Fruit fly (Drosophila melanogaster) whole organism, prepupa: ENCODE results near the gene RpS6.
A peak's percentile ranks its signal among the peaks of the same experiment; 100 is the strongest.

ENCODE experiments used
- Blimp-1 ChIP-seq: fragments of 200-800 bp; sonication (Bioruptor generic); optimal IDR thresholded peaks from 3 replicates; lab custom pipeline; 2017; ENCODE audit warnings: missing biosample characterization, missing genetic modification characterization, mild to moderate bottlenecking, moderate library complexity, missing genetic modification reagents
- CG10631 ChIP-seq: fragments of 200-800 bp; sonication (Bioruptor generic); optimal IDR thresholded peaks from 2 replicates; lab custom pipeline; 2016; ENCODE audit warnings: missing biosample characterization, missing genetic modification characterization
- CG10669 ChIP-seq: fragments of 200-800 bp; sonication (Bioruptor generic); optimal IDR thresholded peaks from 3 replicates; lab custom pipeline; 2018; ENCODE audit warnings: missing biosample characterization, mild to moderate bottlenecking, missing genetic modification characterization, moderate library complexity
- CG11294 ChIP-seq: fragments of 200-800 bp; sonication (Bioruptor generic); IDR thresholded peaks from 2 replicates; pipeline ENCODE4 v1.3.6; 2022; ENCODE audit warnings: missing biosample characterization, missing genetic modification characterization
- CG11902 ChIP-seq: fragments of 200-800 bp; sonication (Bioruptor generic); optimal IDR thresholded peaks from 3 replicates; lab custom pipeline; 2016; ENCODE audit warnings: missing biosample characterization, missing genetic modification characterization
- CG16779 ChIP-seq: fragments of 200-800 bp; sonication (Bioruptor generic); optimal IDR thresholded peaks from 3 replicates; lab custom pipeline; 2017; ENCODE audit warnings: missing biosample characterization, mild to moderate bottlenecking, missing genetic modification characterization
- CG3032 ChIP-seq: fragments of 200-800 bp; optimal IDR thresholded peaks from 2 replicates; lab custom pipeline; 2019; ENCODE audit warnings: missing biosample characterization, mild to moderate bottlenecking, missing genetic modification characterization, moderate library complexity
- CG31627 ChIP-seq: fragments of 200-800 bp; sonication (Bioruptor generic); optimal IDR thresholded peaks from 3 replicates; lab custom pipeline; 2016; ENCODE audit warnings: missing biosample characterization, missing genetic modification characterization
- CG32006 ChIP-seq: fragments of 200-800 bp; sonication (Bioruptor generic); optimal IDR thresholded peaks from 3 replicates; lab custom pipeline; 2017; ENCODE audit warnings: missing biosample characterization, mild to moderate bottlenecking, missing genetic modification characterization
- CG34406 ChIP-seq: fragments of 200-800 bp; sonication (Bioruptor generic); optimal IDR thresholded peaks from 3 replicates; lab custom pipeline; 2016; ENCODE audit warnings: missing biosample characterization, missing genetic modification characterization
- CG4318 ChIP-seq: fragments of 200-800 bp; sonication (Bioruptor generic); optimal IDR thresholded peaks from 3 replicates; lab custom pipeline; 2017; ENCODE audit warnings: missing biosample characterization, mild to moderate bottlenecking, missing genetic modification characterization
- CG6792 ChIP-seq: fragments of 200-800 bp; sonication (Bioruptor generic); optimal IDR thresholded peaks from 3 replicates; lab custom pipeline; 2016; ENCODE audit warnings: missing biosample characterization, missing genetic modification characterization
- CG6808 ChIP-seq: fragments of 200-800 bp; sonication (Bioruptor generic); optimal IDR thresholded peaks from 3 replicates; lab custom pipeline; 2017; ENCODE audit warnings: missing biosample characterization, missing genetic modification characterization, mild to moderate bottlenecking, moderate library complexity, missing genetic modification reagents
- CG8119 ChIP-seq: fragments of 200-800 bp; sonication (Bioruptor generic); IDR thresholded peaks from 3 replicates; pipeline ENCODE4 v1.3.6; 2022; ENCODE audit warnings: missing biosample characterization, missing genetic modification characterization
- CG8319 ChIP-seq: fragments of 200-800 bp; sonication (Bioruptor generic); optimal IDR thresholded peaks from 3 replicates; lab custom pipeline; 2016; ENCODE audit warnings: missing biosample characterization, missing genetic modification characterization
- CG8632 ChIP-seq: fragments of 200-800 bp; sonication (Bioruptor generic); optimal IDR thresholded peaks from 3 replicates; lab custom pipeline; 2016; ENCODE audit warnings: missing biosample characterization, missing genetic modification characterization
- Eip75B ChIP-seq: fragments of 200-800 bp; sonication (Bioruptor generic); optimal IDR thresholded peaks from 3 replicates; lab custom pipeline; 2016; ENCODE audit warnings: missing biosample characterization, missing genetic modification characterization
- Eip78C ChIP-seq: fragments of 200-800 bp; sonication (Bioruptor generic); peaks from one replicate; lab custom pipeline; 2016; ENCODE audit warnings: missing biosample characterization, missing genetic modification characterization
- Eip93F ChIP-seq: fragments of 200-800 bp; sonication (Bioruptor generic); optimal IDR thresholded peaks from 2 replicates; lab custom pipeline; 2016; ENCODE audit warnings: missing biosample characterization, mild to moderate bottlenecking, missing genetic modification characterization
- Ets21C ChIP-seq: fragments of 200-800 bp; sonication (Bioruptor generic); optimal IDR thresholded peaks from 3 replicates; lab custom pipeline; 2016; ENCODE audit warnings: missing biosample characterization, missing genetic modification characterization
- Ets96B ChIP-seq: fragments of 200-800 bp; optimal IDR thresholded peaks from 2 replicates; lab custom pipeline; 2019; ENCODE audit warnings: missing biosample characterization, mild to moderate bottlenecking, missing genetic modification characterization, moderate library complexity
- Hr38 ChIP-seq: sonication (Bioruptor generic); optimal IDR thresholded peaks from 2 replicates; lab custom pipeline; 2016; ENCODE audit warnings: missing biosample characterization, missing genetic modification characterization
- Hr39 ChIP-seq: fragments of 200-800 bp; sonication (Bioruptor generic); optimal IDR thresholded peaks from 2 replicates; lab custom pipeline; 2016; ENCODE audit warnings: missing biosample characterization, missing genetic modification characterization
- Lpt ChIP-seq: fragments of 200-800 bp; sonication (Bioruptor generic); optimal IDR thresholded peaks from 3 replicates; lab custom pipeline; 2016; ENCODE audit warnings: missing biosample characterization, missing genetic modification characterization
- Met ChIP-seq: fragments of 200-800 bp; sonication (Bioruptor generic); optimal IDR thresholded peaks from 3 replicates; lab custom pipeline; 2016; ENCODE audit warnings: missing biosample characterization, missing genetic modification characterization
- OdsH ChIP-seq: fragments of 200-800 bp; sonication (Bioruptor generic); optimal IDR thresholded peaks from 3 replicates; lab custom pipeline; 2016; ENCODE audit warnings: missing biosample characterization, missing genetic modification characterization
- Smox ChIP-seq: fragments of 200-800 bp; sonication (Bioruptor generic); optimal IDR thresholded peaks from 3 replicates; lab custom pipeline; 2016; ENCODE audit warnings: missing biosample characterization, missing genetic modification characterization
- Sox102F ChIP-seq: fragments of 200-800 bp; sonication (Bioruptor generic); optimal IDR thresholded peaks from 2 replicates; lab custom pipeline; 2016; ENCODE audit warnings: missing biosample characterization, mild to moderate bottlenecking, missing genetic modification characterization
- Sox14 ChIP-seq: fragments of 200-800 bp; sonication (Bioruptor generic); optimal IDR thresholded peaks from 3 replicates; lab custom pipeline; 2016; ENCODE audit warnings: missing biosample characterization, missing genetic modification characterization
- Sox15 ChIP-seq: fragments of 200-800 bp; sonication (Bioruptor generic); optimal IDR thresholded peaks from 3 replicates; lab custom pipeline; 2016; ENCODE audit warnings: missing biosample characterization, missing genetic modification characterization
- achi ChIP-seq: fragments of 200-800 bp; sonication (Bioruptor generic); optimal IDR thresholded peaks from 3 replicates; lab custom pipeline; 2016; ENCODE audit warnings: missing biosample characterization, missing genetic modification characterization
- acj6 ChIP-seq: fragments of 200-800 bp; sonication (Bioruptor generic); optimal IDR thresholded peaks from 3 replicates; lab custom pipeline; 2016; ENCODE audit warnings: missing biosample characterization, missing genetic modification characterization
- cyc ChIP-seq: fragments of 200-800 bp; sonication (Bioruptor generic); optimal IDR thresholded peaks from 3 replicates; lab custom pipeline; 2016; ENCODE audit warnings: missing biosample characterization, missing genetic modification characterization
- eg ChIP-seq: fragments of 200-800 bp; sonication (Bioruptor generic); IDR thresholded peaks from 3 replicates; pipeline ENCODE4 v1.3.6; 2022; ENCODE audit warnings: missing biosample characterization, missing genetic modification characterization
- esn ChIP-seq: fragments of 200-800 bp; sonication (Bioruptor generic); optimal IDR thresholded peaks from 2 replicates; lab custom pipeline; 2016; ENCODE audit warnings: missing biosample characterization, mild to moderate bottlenecking, missing genetic modification characterization, moderate library complexity
- fd59A ChIP-seq: fragments of 200-800 bp; sonication (Bioruptor generic); optimal IDR thresholded peaks from 2 replicates; lab custom pipeline; 2017; ENCODE audit warnings: missing biosample characterization, mild to moderate bottlenecking, missing genetic modification characterization, missing genetic modification reagents
- fd85E ChIP-seq: fragments of 200-800 bp; sonication (Bioruptor generic); optimal IDR thresholded peaks from 3 replicates; lab custom pipeline; 2016; ENCODE audit warnings: missing biosample characterization, missing genetic modification characterization
- fkh ChIP-seq: fragments of 200-800 bp; sonication (Bioruptor generic); optimal IDR thresholded peaks from 3 replicates; lab custom pipeline; 2017; ENCODE audit warnings: missing biosample characterization, mild to moderate bottlenecking, missing genetic modification characterization, moderate library complexity
- lz ChIP-seq: fragments of 200-800 bp; sonication (Bioruptor generic); optimal IDR thresholded peaks from 3 replicates; lab custom pipeline; 2016; ENCODE audit warnings: missing biosample characterization, missing genetic modification characterization
- net ChIP-seq: fragments of 200-800 bp; sonication (Bioruptor generic); optimal IDR thresholded peaks from 3 replicates; lab custom pipeline; 2016; ENCODE audit warnings: missing biosample characterization, missing genetic modification characterization
- salr ChIP-seq, 2 experiments: fragments of 200-800 bp; sonication (Bioruptor generic); optimal IDR thresholded peaks; 3 replicates each; lab custom pipeline; 2016 to 2018; ENCODE audit warnings: missing biosample characterization in 2 of 2, missing genetic modification characterization in 2 of 2, mild to moderate bottlenecking in 1 of 2
- spab ChIP-seq: fragments of 200-800 bp; sonication (Bioruptor generic); optimal IDR thresholded peaks from 2 replicates; lab custom pipeline; 2017; ENCODE audit warnings: missing biosample characterization, mild to moderate bottlenecking, missing genetic modification characterization, missing genetic modification reagents
- ss ChIP-seq, 2 experiments: fragments of 200-800 bp; sonication (Bioruptor generic); optimal IDR thresholded peaks; 2 replicates in 1 of 2; 3 replicates in 1 of 2; lab custom pipeline; 2017 to 2018; ENCODE audit warnings: mild to moderate bottlenecking in 2 of 2, missing biosample characterization in 2 of 2, missing genetic modification characterization in 2 of 2, moderate library complexity in 1 of 2
- svp ChIP-seq: fragments of 200-800 bp; sonication (Bioruptor generic); peaks from one replicate; lab custom pipeline; 2016; ENCODE audit warnings: missing biosample characterization, missing genetic modification characterization
- topi ChIP-seq: fragments of 200-800 bp; sonication (Bioruptor generic); optimal IDR thresholded peaks from 3 replicates; lab custom pipeline; 2016; ENCODE audit warnings: missing biosample characterization, missing genetic modification characterization
- vri ChIP-seq: fragments of 200-800 bp; sonication (Bioruptor generic); optimal IDR thresholded peaks from 3 replicates; lab custom pipeline; 2016; ENCODE audit warnings: missing biosample characterization, mild to moderate bottlenecking, missing genetic modification characterization

The RpS6 gene

dm6 chrX:7944772-7945722 is 43.9 kb upstream of the RpS6 start (continued):
- TF ChIP-seq CG3032 (peak; percentile 54), topi (GFP tag; lab: Kevin White, UChicago) (peak; percentile 75), Eip93F (GFP tag; lab: Kevin White, UChicago) (peak; percentile 54), CG8319 (GFP tag; lab: Kevin White, UChicago) (peak; percentile 40), CG8119 (peak; percentile 47; the same call in 2 of the 3 replicates), CG11294 (GFP tag; lab: Robert Waterston, UW) (no peak), CG10669 (GFP tag; lab: Kevin White, UChicago) (peak; percentile 61), fd85E (GFP tag; lab: Kevin White, UChicago) (no peak), achi (peak; percentile 65), Hr39 (GFP tag; lab: Kevin White, UChicago) (peak; percentile 72), svp (peak; percentile 93), OdsH (GFP tag; lab: Kevin White, UChicago) (peak; percentile 55), CG31627 (GFP tag; lab: Kevin White, UChicago) (peak; percentile 75), CG10631 (GFP tag; lab: Kevin White, UChicago) (peak; percentile 66), fd59A (peak; percentile 33), CG6808 (peak; percentile 54), CG34406 (peak; percentile 49), ss (GFP tag; optimal IDR thresholded peaks at IDR 0.05; lab: Kevin White, UChicago) (peak; percentile 33 to 60), salr (GFP tag; optimal IDR thresholded peaks at IDR 0.05; lab: Kevin White, UChicago) (peak; percentile 17 to 40), Ets96B (tag; lab: Kevin White, UChicago) (peak; percentile 43), Met (GFP tag; lab: Kevin White, UChicago) (peak; percentile 71)

dm6 chrX:7944151-7944713 is 43.1 kb upstream of the RpS6 start:
- no peak for TF ChIP-seq Blimp-1
- no peak for TF ChIP-seq Hr39 (GFP tag; lab: Kevin White, UChicago)
- TF ChIP-seq CG6808, result no peak
- no peak for TF ChIP-seq CG4318 (GFP tag; lab: Kevin White, UChicago)
- TF ChIP-seq CG6792 (GFP tag; lab: Kevin White, UChicago), result no peak
- no peak for TF ChIP-seq Lpt (GFP tag; lab: Kevin White, UChicago)
- no peak for TF ChIP-seq lz (GFP tag; lab: Kevin White, UChicago)
- no peak for TF ChIP-seq Smox (GFP tag; lab: Kevin White, UChicago)

DNA sequence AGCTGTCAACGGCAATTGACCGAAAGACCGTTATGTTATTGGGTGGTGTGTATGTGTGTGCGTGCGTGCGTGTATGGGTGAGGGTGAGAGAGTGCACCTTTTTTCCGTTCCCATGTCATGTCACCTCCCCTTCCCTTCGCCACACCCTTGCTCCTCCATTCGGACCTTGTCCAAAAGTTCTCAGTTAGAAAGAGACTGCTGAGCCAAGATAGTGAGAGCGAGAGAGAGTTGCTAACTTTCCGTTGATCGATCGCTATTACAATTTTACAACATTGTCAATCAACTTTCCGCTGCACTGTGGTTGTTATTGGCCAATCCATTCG is 37.3 kb upstream of the RpS6 start:
- no peak for TF ChIP-seq Ets21C (GFP tag; lab: Kevin White, UChicago)
- no peak for TF ChIP-seq cyc
- peak; percentile 62 for TF ChIP-seq Eip78C (GFP tag; lab: Kevin White, UChicago)
- TF ChIP-seq svp, result peak; percentile 51
- TF ChIP-seq Eip93F (GFP tag; lab: Kevin White, UChicago), result no peak
- no peak for TF ChIP-seq CG32006 (GFP tag; lab: Kevin White, UChicago)
- no peak for TF ChIP-seq ss (GFP tag; optimal IDR thresholded peaks at IDR 0.05; lab: Kevin White, UChicago)
- TF ChIP-seq acj6, result no peak
- no peak for TF ChIP-seq Sox14 (GFP tag; lab: Kevin White, UChicago)
- TF ChIP-seq Smox (GFP tag; lab: Kevin White, UChicago), result no peak
- no peak for TF ChIP-seq Sox15 (GFP tag; lab: Kevin White, UChicago)
- no peak for TF ChIP-seq fd85E (GFP tag; lab: Kevin White, UChicago)
- TF ChIP-seq CG11902 (GFP tag; lab: Kevin White, UChicago), result no peak
- TF ChIP-seq OdsH (GFP tag; lab: Kevin White, UChicago), result no peak
- TF ChIP-seq achi, result no peak
- no peak for TF ChIP-seq CG16779 (tag; lab: Kevin White, UChicago)
- TF ChIP-seq esn (GFP tag; lab: Kevin White, UChicago), result peak; percentile 45
- TF ChIP-seq fkh (GFP tag; lab: Kevin White, UChicago), result no peak
- TF ChIP-seq Sox102F (GFP tag; lab: Kevin White, UChicago), result no peak
- no peak for TF ChIP-seq vri (GFP tag; lab: Kevin White, UChicago)
- no peak for TF ChIP-seq CG8632 (GFP tag; lab: Kevin White, UChicago)
- TF ChIP-seq eg (GFP tag; lab: Robert Waterston, UW), result no peak
- TF ChIP-seq fd59A, result no peak
- peak; percentile 36 for TF ChIP-seq Eip75B (GFP tag; lab: Kevin White, UChicago)
- no peak for TF ChIP-seq net (GFP tag; lab: Kevin White, UChicago)
- TF ChIP-seq spab (GFP tag; lab: Kevin White, UChicago), result no peak
- no peak for TF ChIP-seq Hr38 (GFP tag; lab: Kevin White, UChicago)
- TF ChIP-seq CG31627 (GFP tag; lab: Kevin White, UChicago), result no peak
- TF ChIP-seq lz (GFP tag; lab: Kevin White, UChicago), result no peak
